Worm (Caenorhabditis elegans): ENCODE results near the gene K12D12.5.

- no peak for TF ChIP-seq ama-1 (optimal IDR thresholded peaks at IDR 0.05)
- TF ChIP-seq lsy-2 (tag; optimal IDR thresholded peaks at IDR 0.05), result no peak
- no peak for TF ChIP-seq F13H6.1 (tag; optimal IDR thresholded peaks at IDR 0.05)
Observed at ce11 chrII:11842766-11843165, 18.1 kb upstream of the K12D12.5 start.
